Fruit fly (Drosophila melanogaster) whole organism, wandering third instar larva: ENCODE results near the gene Prosalpha4T1.

Source experiments
- Abd-B ChIP-seq: fragments of >200 bp; optimal IDR thresholded peaks from 2 replicates; lab custom pipeline; 2017; ENCODE audit warnings: missing biosample characterization, missing genetic modification characterization
- CG32264 ChIP-seq: fragments of 200-800 bp; sonication (Bioruptor generic); optimal IDR thresholded peaks from 2 replicates; lab custom pipeline; 2016; ENCODE audit warnings: missing biosample characterization, missing genetic modification characterization
- CG9705 ChIP-seq: fragments of 200-800 bp; sonication (Bioruptor generic); optimal IDR thresholded peaks from 2 replicates; lab custom pipeline; 2018; ENCODE audit warnings: missing biosample characterization, mild to moderate bottlenecking, missing genetic modification characterization
- CrebA ChIP-seq: fragments of 200-800 bp; sonication (Bioruptor generic); optimal IDR thresholded peaks from 2 replicates; lab custom pipeline; 2016; ENCODE audit warnings: missing biosample characterization, mild to moderate bottlenecking, missing genetic modification characterization, borderline replicate concordance
- Dfd ChIP-seq: fragments of >200 bp; optimal IDR thresholded peaks from 2 replicates; lab custom pipeline; 2017; ENCODE audit warnings: missing biosample characterization, missing genetic modification characterization
- Dif ChIP-seq: fragments of 200-275, 200-300 bp; sonication (Bioruptor generic); optimal IDR thresholded peaks from 2 replicates; lab custom pipeline; 2018; ENCODE audit warnings: missing biosample characterization, missing genetic modification characterization; ENCODE audit not compliant: partially characterized antibody
- GATAd ChIP-seq: sonication (Bioruptor generic); optimal IDR thresholded peaks from 2 replicates; lab custom pipeline; 2016; ENCODE audit warnings: missing biosample characterization, missing genetic modification characterization
- HLH106 ChIP-seq: fragments of 200-800 bp; optimal IDR thresholded peaks from 3 replicates; lab custom pipeline; 2019; ENCODE audit warnings: missing biosample characterization, mild to moderate bottlenecking, missing genetic modification characterization, moderate library complexity
- Hnf4 ChIP-seq: fragments of 200-800 bp; sonication (Bioruptor generic); optimal IDR thresholded peaks from 2 replicates; lab custom pipeline; 2016; ENCODE audit warnings: missing biosample characterization, mild to moderate bottlenecking, missing genetic modification characterization
- Hr78 ChIP-seq: fragments of >200 bp; optimal IDR thresholded peaks from 2 replicates; lab custom pipeline; 2017; ENCODE audit warnings: missing biosample characterization, missing genetic modification characterization
- Hr83 ChIP-seq: fragments of 200-300 bp; sonication (Bioruptor generic); optimal IDR thresholded peaks from 2 replicates; lab custom pipeline; 2016; ENCODE audit warnings: missing biosample characterization, mild to moderate bottlenecking, missing genetic modification characterization, moderate library complexity; ENCODE audit not compliant: poor library complexity, severe bottlenecking
- Mio ChIP-seq: sonication (Bioruptor generic); optimal IDR thresholded peaks from 2 replicates; lab custom pipeline; 2016; ENCODE audit warnings: missing biosample characterization, missing genetic modification characterization
- N ChIP-seq: fragments of >200 bp; optimal IDR thresholded peaks from 2 replicates; lab custom pipeline; 2018; ENCODE audit warnings: missing biosample characterization, missing external identifiers, missing genetic modification characterization
- OdsH ChIP-seq: fragments of 200-800 bp; sonication (Bioruptor generic); optimal IDR thresholded peaks from 2 replicates; lab custom pipeline; 2016; ENCODE audit warnings: missing biosample characterization, mild to moderate bottlenecking, missing genetic modification characterization
- Sp1 ChIP-seq: fragments of 200-800 bp; sonication (Bioruptor generic); optimal IDR thresholded peaks from 3 replicates; lab custom pipeline; 2019; ENCODE audit warnings: missing biosample characterization, mild to moderate bottlenecking, missing genetic modification characterization, moderate library complexity
- Vsx2 ChIP-seq: fragments of 200-300, 225-300 bp; sonication (Bioruptor generic); optimal IDR thresholded peaks from 2 replicates; lab custom pipeline; 2018; ENCODE audit warnings: missing biosample characterization, missing genetic modification characterization; ENCODE audit not compliant: partially characterized antibody
- br ChIP-seq: fragments of 200-800 bp; sonication (Bioruptor generic); optimal IDR thresholded peaks from 2 replicates; lab custom pipeline; 2016; ENCODE audit warnings: missing biosample characterization, missing genetic modification characterization
- dl ChIP-seq, 2 experiments: fragments of 175-275, 200-275 bp in 1 of 2; fragments of 200-275 bp in 1 of 2; sonication (Bioruptor generic); optimal IDR thresholded peaks; lab custom pipeline; 2018; ENCODE audit warnings: mild to moderate bottlenecking in 2 of 2, missing biosample characterization in 2 of 2, missing genetic modification characterization in 2 of 2, moderate library complexity in 2 of 2; ENCODE audit not compliant: partially characterized antibody in 2 of 2, insufficient read depth in 1 of 2
- dsf ChIP-seq: sonication (Bioruptor generic); optimal IDR thresholded peaks from 2 replicates; lab custom pipeline; 2016; ENCODE audit warnings: missing biosample characterization, missing genetic modification characterization, borderline replicate concordance
- foxo ChIP-seq, 2 experiments: fragments of 200-800 bp; sonication (Bioruptor generic); optimal IDR thresholded peaks; 2 replicates in 1 of 2; 3 replicates in 1 of 2; lab custom pipeline; 2016 to 2017; ENCODE audit warnings: missing biosample characterization in 2 of 2, missing genetic modification characterization in 2 of 2
- fru ChIP-seq: fragments of 200-800 bp; sonication (Bioruptor generic); optimal IDR thresholded peaks from 3 replicates; lab custom pipeline; 2016; ENCODE audit warnings: missing biosample characterization, mild to moderate bottlenecking, missing genetic modification characterization
- h ChIP-seq: fragments of 200-800 bp; sonication (Bioruptor generic); optimal IDR thresholded peaks from 3 replicates; lab custom pipeline; 2016; ENCODE audit warnings: missing biosample characterization, mild to moderate bottlenecking, missing genetic modification characterization
- jim ChIP-seq: fragments of 175-275, 200-325 bp; sonication (Bioruptor generic); optimal IDR thresholded peaks from 2 replicates; lab custom pipeline; 2016; ENCODE audit warnings: missing biosample characterization, mild to moderate bottlenecking, missing genetic modification characterization
- lola ChIP-seq: fragments of >200 bp; optimal IDR thresholded peaks from 2 replicates; lab custom pipeline; 2017; ENCODE audit warnings: missing biosample characterization, missing genetic modification characterization
- psq ChIP-seq: fragments of 200-800 bp; sonication (Bioruptor generic); optimal IDR thresholded peaks from 3 replicates; lab custom pipeline; 2017; ENCODE audit warnings: missing biosample characterization, mild to moderate bottlenecking, missing genetic modification characterization, moderate library complexity
- sage ChIP-seq: fragments of 200-800 bp; sonication (Bioruptor generic); optimal IDR thresholded peaks from 2 replicates; lab custom pipeline; 2016; ENCODE audit warnings: missing biosample characterization, mild to moderate bottlenecking, missing genetic modification characterization
- tai ChIP-seq: sonication (Bioruptor generic); optimal IDR thresholded peaks from 2 replicates; lab custom pipeline; 2016; ENCODE audit warnings: missing biosample characterization, missing genetic modification characterization
- usp ChIP-seq: fragments of >200 bp; optimal IDR thresholded peaks from 2 replicates; lab custom pipeline; 2017; ENCODE audit warnings: missing biosample characterization, missing genetic modification characterization
- woc ChIP-seq: sonication (Bioruptor generic); optimal IDR thresholded peaks from 2 replicates; lab custom pipeline; 2016; ENCODE audit warnings: missing biosample characterization, mild to moderate bottlenecking, missing genetic modification characterization

The Prosalpha4T1 gene

DNA sequence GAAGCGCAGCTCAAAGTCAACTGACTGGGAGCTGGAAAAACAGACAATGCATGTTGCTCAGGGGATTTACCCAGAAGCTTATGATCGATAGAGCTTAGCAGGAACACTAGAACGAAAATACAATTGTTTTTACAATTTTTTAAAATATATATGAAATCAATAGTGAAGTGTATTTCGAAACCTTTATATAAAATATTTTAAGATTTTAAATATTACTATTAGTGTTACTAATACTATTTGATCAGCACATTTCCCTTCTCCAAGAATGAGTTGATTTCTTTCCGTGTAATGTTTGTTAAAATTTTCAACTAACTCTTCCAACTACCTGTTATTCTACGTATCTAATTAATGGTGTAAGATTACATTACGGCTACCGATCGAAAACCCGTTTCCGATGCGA, 5.1 kb downstream of the Prosalpha4T1 start, which contains the start of gene CG31199:
Gene CG31199 (minus strand): TSS at position 101 of the 400 bp plus-strand sequence.
- TF ChIP-seq Sp1 (no peak), N (no peak), woc (GFP tag; lab: Kevin White, UChicago) (no peak), CrebA (no peak), dl (GFP tag; optimal IDR thresholded peaks at IDR 0.05; lab: Kevin White, UChicago; ENCODE audit: insufficient read depth in 1 of 2, partially characterized antibody in 2 of 2) (no peak), fru (GFP tag; lab: Kevin White, UChicago) (no peak), br (GFP tag; lab: Kevin White, UChicago) (no peak), dsf (GFP tag; lab: Kevin White, UChicago) (no peak), tai (GFP tag; lab: Kevin White, UChicago) (no peak), OdsH (GFP tag; lab: Kevin White, UChicago) (no peak), sage (GFP tag; lab: Kevin White, UChicago) (no peak), jim (GFP tag; lab: Kevin White, UChicago) (no peak), Dif (GFP tag; lab: Kevin White, UChicago) (no peak), HLH106 (tag; lab: Kevin White, UChicago) (no peak)

DNA sequence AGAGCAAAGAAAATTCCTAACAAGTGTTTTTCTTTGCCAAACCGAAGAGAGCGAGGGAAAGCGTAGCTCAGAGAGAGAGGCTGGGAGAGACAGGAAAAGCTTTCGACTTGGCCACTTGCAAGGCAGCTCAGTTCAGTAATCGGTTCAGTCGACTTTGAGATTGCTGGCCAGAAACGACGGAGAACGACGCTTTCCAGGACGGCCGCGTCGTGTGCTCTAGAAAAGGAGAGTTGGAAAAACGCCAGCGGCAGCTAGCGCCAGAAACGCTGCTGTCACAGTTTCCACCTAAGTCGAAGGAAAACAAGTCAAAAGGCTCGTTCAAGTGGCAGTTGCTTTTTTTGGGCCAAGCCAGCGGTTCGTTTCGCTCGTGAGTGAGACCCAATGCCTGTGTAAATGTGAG, 8.9 kb downstream of the Prosalpha4T1 start, which contains the start of gene CG42322:
Gene CG42322 (plus strand): TSS at position 138 of the 400 bp plus-strand sequence.
- TF ChIP-seq Hr78 (GFP tag; lab: Kevin White, UChicago) (no peak), usp (GFP tag; lab: Kevin White, UChicago) (no peak), sage (GFP tag; lab: Kevin White, UChicago) (no peak), jim (GFP tag; lab: Kevin White, UChicago) (no peak), psq (GFP tag; lab: Kevin White, UChicago) (no peak), lola (GFP tag; lab: Kevin White, UChicago) (no peak), Hr83 (GFP tag; lab: Kevin White, UChicago) (no peak), CG9705 (no peak), GATAd (no peak), Sp1 (no peak), Vsx2 (no peak), Hnf4 (GFP tag; lab: Kevin White, UChicago) (no peak), Dfd (GFP tag; lab: Kevin White, UChicago) (no peak), CG32264 (GFP tag; lab: Kevin White, UChicago) (no peak), CrebA (no peak), dl (GFP tag; optimal IDR thresholded peaks at IDR 0.05; lab: Kevin White, UChicago; ENCODE audit: insufficient read depth in 1 of 2, partially characterized antibody in 2 of 2) (no peak)
- TF ChIP-seq, all 38 proteins: peak for 0

DNA sequence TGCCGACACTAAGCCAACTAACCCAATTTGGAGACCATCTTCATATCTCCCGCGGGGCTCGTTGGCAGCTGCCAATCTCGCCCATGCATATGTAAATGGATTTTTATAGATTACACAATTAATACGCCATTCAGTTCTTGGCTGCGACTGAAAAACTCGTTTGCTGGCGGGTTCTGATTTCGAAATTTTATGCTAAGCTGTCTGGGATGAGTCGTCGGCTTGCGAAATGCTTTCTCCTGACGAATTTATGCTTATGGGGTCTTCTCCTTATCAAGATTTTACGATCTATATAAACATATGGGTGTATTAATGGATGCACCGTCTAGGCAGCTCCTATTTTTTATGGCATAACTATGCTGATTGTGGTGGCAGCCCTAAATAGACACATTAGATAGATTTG, 9.9 kb downstream of the Prosalpha4T1 start, which contains the start of gene CG17267:
Gene CG17267 (minus strand): TSS at position 101 of the 400 bp plus-strand sequence.
- TF ChIP-seq foxo (GFP tag; optimal IDR thresholded peaks at IDR 0.05; lab: Kevin White, UChicago) (no peak), Dif (GFP tag; lab: Kevin White, UChicago) (no peak)

DNA sequence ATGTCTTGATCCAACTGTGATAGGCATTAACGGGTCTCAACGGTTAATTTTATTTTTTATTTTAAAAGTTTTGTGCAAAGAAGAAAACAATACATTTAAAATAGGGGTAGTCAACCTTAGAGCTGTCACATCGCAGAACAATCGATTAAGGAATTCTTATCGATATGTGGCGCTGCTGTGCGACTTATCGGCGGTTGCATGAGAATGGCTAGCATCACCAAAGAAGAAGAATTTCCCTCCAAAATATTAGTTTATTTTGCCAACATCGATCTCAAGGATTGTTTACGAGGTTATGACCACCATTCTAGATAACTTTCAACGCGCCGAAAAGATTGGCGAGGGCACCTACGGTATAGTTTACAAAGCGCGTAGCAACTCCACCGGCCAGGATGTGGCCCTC, 13.5 kb downstream of the Prosalpha4T1 start, which contains the start of gene Cdk2:
Gene Cdk2 (plus strand): TSS at position 219 of the 400 bp plus-strand sequence.
- TF ChIP-seq Vsx2 (no peak), dl (GFP tag; optimal IDR thresholded peaks at IDR 0.05; lab: Kevin White, UChicago; ENCODE audit: insufficient read depth in 1 of 2, partially characterized antibody in 2 of 2) (no peak), Hr83 (GFP tag; lab: Kevin White, UChicago) (peak; percentile 53), tai (GFP tag; lab: Kevin White, UChicago) (peak; percentile 10), HLH106 (tag; lab: Kevin White, UChicago) (peak; percentile 1), foxo (GFP tag; optimal IDR thresholded peaks at IDR 0.05; lab: Kevin White, UChicago) (peak in 1 of 2 experiments; percentile 21)

DNA sequence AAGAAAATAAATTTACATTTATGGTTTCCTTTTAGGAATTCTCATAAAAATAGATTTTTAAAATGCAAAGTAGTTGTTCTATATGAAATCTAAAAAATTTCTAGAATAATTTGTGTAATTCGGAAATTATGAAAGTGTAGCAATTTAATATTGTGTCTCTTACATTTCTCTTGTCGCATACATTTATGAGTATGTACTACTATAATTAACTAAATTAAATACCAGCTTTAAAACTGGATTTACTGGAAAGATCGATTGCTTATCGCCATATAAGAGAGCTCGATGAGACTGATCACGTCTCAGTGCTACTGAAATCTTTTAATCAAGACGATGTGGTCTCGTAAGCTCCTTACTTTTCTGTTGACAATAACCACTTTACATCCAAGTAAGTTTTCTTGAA, 17.5 kb downstream of the Prosalpha4T1 start, which contains the start of gene CG31205:
Gene CG31205 (plus strand): TSS at position 301 of the 400 bp plus-strand sequence.
- TF ChIP-seq Mio, result no peak

DNA sequence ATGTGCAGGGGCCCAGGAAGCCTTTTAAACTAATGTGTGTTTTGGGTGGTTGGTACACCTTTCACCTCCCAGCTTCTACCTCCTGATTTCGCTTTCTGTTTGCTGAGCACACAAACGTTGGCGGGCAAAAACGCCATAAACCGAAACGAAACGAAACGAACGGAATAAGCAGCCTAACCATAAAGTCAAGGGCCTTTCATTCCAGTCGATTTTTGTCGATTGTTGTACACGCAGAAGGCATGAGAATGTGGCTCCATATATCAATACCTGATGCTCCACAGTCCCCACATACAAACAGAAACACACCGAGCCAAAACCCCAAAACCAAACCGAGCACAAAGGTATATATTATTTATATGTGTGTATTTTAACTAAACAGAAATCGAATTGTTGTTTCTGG, 25.4 kb downstream of the Prosalpha4T1 start:
- TF ChIP-seq Vsx2, result no peak
- TF ChIP-seq N, result no peak
- no peak for TF ChIP-seq h
- no peak for TF ChIP-seq dsf (GFP tag; lab: Kevin White, UChicago)
- TF ChIP-seq foxo (GFP tag; optimal IDR thresholded peaks at IDR 0.05; lab: Kevin White, UChicago), result no peak
- no peak for TF ChIP-seq Abd-B (GFP tag; lab: Kevin White, UChicago)
- TF ChIP-seq dl (GFP tag; optimal IDR thresholded peaks at IDR 0.05; lab: Kevin White, UChicago; ENCODE audit: insufficient read depth in 1 of 2, partially characterized antibody in 2 of 2), result no peak
- no peak for TF ChIP-seq usp (GFP tag; lab: Kevin White, UChicago)
